Fruit fly (Drosophila melanogaster): Measurements from ENCODE around the gene kst.

kst gene

DNA sequence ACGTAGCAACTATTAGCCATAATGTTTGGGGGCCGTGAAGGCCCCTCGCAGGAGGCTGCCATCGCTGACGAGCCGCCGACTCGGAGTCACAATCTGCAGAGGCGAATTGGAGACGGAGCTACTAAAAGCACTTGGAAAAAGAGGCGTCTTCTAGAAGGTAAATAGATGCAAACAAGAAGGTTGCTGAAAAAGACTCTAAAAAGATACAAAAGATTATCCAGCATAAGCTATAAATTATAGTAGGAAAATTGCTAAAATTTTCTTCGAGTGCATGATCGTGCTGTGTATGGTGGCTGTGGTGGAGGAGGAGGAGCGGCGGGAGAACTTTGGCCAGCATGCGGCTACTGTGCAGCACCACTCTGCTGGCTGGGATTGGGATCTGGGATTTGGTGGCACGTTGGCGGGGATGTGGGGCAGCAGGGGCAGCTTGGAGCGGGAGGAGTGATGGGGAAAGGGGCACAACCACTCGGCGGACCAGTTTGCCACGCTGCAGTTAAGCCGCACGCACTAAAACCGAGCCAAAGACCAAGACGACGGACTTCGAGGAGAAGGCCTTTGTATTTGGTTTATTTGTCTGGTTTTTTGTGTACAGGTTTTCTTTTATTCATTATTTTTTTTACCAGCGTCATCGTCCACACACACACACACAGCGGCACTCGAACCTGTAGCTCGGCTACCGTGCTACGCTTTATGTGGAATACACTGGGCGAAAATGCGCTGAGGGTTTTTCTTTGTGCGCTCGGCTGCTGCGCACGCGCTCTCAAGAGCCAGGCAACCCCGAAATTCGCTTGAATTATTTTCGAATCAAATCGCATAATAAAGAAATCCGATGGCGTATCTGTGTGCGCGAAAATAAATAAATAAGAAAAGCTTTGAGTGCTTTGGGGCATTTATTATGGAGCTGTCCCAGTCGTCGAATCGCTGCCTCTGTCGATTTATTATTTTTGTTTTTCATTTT is 52.3 kb downstream of the kst start:
- no peak for TF ChIP-seq toe (GFP tag; optimal IDR thresholded peaks at IDR 0.05)

DNA sequence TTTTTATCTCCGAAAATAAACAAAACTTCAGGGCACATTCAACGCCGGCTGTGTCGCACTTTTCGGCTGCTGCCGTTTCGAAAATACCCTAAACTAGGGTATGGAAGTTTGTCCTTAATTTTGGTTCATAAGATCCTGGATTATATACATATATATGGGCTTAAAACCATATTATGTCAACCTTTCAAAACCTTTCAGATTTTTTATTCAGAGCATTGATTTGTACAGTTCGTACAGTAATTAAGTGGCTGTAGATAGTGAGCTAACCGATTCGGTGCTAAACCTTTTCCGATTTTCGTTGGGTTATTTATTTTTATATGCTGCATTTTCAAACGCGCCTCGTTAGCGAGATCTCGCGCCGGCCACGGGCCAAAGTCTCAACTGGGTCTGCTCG is 53.0 kb downstream of the kst start:
- no peak for TF ChIP-seq ovo (GFP tag; optimal IDR thresholded peaks at IDR 0.05)
- TF ChIP-seq CG7045 (GFP tag; optimal IDR thresholded peaks at IDR 0.05): no peak
- TF ChIP-seq Hr96 (GFP tag; optimal IDR thresholded peaks at IDR 0.05): no peak
- TF ChIP-seq CG5204 (GFP tag; optimal IDR thresholded peaks at IDR 0.05): no peak
- TF ChIP-seq cnc (optimal IDR thresholded peaks at IDR 0.05): no peak
- no peak for TF ChIP-seq CG7101 (tag; optimal IDR thresholded peaks at IDR 0.05)
- TF ChIP-seq cic (GFP tag; optimal IDR thresholded peaks at IDR 0.05): no peak
- TF ChIP-seq CG1620 (GFP tag; optimal IDR thresholded peaks at IDR 0.05): no peak
- TF ChIP-seq kay (GFP tag; ENCODE audit: borderline replicate concordance): no peak
- TF ChIP-seq Clk (GFP tag; optimal IDR thresholded peaks at IDR 0.05): no peak
- TF ChIP-seq CG12768 (GFP tag; optimal IDR thresholded peaks at IDR 0.05): no peak
- no peak for TF ChIP-seq pad (GFP tag; optimal IDR thresholded peaks at IDR 0.05)
- no peak for TF ChIP-seq CG11617 (GFP tag; optimal IDR thresholded peaks at IDR 0.05)
- TF ChIP-seq bab1 (GFP tag; optimal IDR thresholded peaks at IDR 0.05): no peak
- no peak for TF ChIP-seq Mnt (GFP tag; optimal IDR thresholded peaks at IDR 0.05)
- TF ChIP-seq CG33017 (tag; optimal IDR thresholded peaks at IDR 0.05): no peak

DNA sequence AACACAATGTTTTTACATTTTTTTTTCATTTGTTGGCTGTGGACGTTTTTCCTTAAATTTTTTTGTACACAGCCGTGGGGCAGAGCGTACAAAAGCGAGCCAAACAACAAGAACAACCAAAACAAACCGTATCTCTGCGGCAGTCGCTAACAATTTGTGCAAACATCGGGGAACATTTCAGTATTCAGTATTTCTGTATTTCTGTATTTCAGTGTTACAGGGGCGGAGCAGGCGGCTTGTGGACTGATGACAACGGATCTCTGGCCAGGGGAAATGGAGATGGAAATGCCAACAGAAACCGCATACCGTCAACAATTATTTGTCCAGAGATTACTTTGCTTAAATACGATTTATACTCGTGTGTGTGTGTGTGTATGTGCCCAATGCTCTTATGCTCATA is 53.9 kb downstream of the kst start:
- TF ChIP-seq Crg-1 (GFP tag; optimal IDR thresholded peaks at IDR 0.05): no peak
- no peak for TF ChIP-seq cnc (optimal IDR thresholded peaks at IDR 0.05)
- no peak for TF ChIP-seq CG5204 (GFP tag; optimal IDR thresholded peaks at IDR 0.05)
- no peak for TF ChIP-seq Clk (GFP tag; optimal IDR thresholded peaks at IDR 0.05)
- TF ChIP-seq kay (GFP tag; ENCODE audit: borderline replicate concordance): no peak
- TF ChIP-seq CG7101 (tag; optimal IDR thresholded peaks at IDR 0.05): no peak
- TF ChIP-seq CG11617 (GFP tag; optimal IDR thresholded peaks at IDR 0.05): no peak
- TF ChIP-seq CG12768 (GFP tag; optimal IDR thresholded peaks at IDR 0.05): no peak
- no peak for TF ChIP-seq Mnt (GFP tag; optimal IDR thresholded peaks at IDR 0.05)
- TF ChIP-seq ovo (GFP tag; optimal IDR thresholded peaks at IDR 0.05): no peak
- no peak for TF ChIP-seq toe (GFP tag; optimal IDR thresholded peaks at IDR 0.05)
- no peak for TF ChIP-seq CG1620 (GFP tag; optimal IDR thresholded peaks at IDR 0.05)
- no peak for TF ChIP-seq tj (GFP tag; optimal IDR thresholded peaks at IDR 0.05)
- TF ChIP-seq pad (GFP tag; optimal IDR thresholded peaks at IDR 0.05): no peak
- no peak for TF ChIP-seq bab1 (GFP tag; optimal IDR thresholded peaks at IDR 0.05)
- no peak for TF ChIP-seq cic (GFP tag; optimal IDR thresholded peaks at IDR 0.05)

DNA sequence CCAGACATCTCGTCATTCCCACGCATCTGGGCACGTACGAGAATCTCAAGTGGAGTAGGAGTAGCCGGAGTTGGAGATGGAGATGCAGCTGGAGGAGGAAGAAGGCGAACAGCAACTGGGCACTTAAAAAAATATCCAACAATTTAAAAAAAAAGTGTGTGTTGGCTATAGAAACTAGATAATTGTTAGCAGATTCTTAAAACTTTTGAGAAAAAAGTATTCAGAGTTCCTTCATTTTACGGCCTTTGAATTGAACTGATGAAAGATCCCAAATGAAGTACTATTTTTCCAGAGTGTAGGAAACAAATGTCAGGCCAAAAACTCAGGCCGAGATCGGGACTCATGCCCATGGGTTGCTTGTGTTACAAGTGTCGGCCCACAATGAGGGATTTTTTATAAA is 55.2 kb downstream of the kst start:
- TF ChIP-seq CG7045 (GFP tag; optimal IDR thresholded peaks at IDR 0.05): no peak
- no peak for TF ChIP-seq CG1620 (GFP tag; optimal IDR thresholded peaks at IDR 0.05)
- TF ChIP-seq CG11617 (GFP tag; optimal IDR thresholded peaks at IDR 0.05): no peak
- no peak for TF ChIP-seq Clk (GFP tag; optimal IDR thresholded peaks at IDR 0.05)
- TF ChIP-seq kay (GFP tag; ENCODE audit: borderline replicate concordance): no peak
- no peak for TF ChIP-seq toe (GFP tag; optimal IDR thresholded peaks at IDR 0.05)
- TF ChIP-seq cic (GFP tag; optimal IDR thresholded peaks at IDR 0.05): no peak
- TF ChIP-seq Crg-1 (GFP tag; optimal IDR thresholded peaks at IDR 0.05): no peak
- TF ChIP-seq Mnt (GFP tag; optimal IDR thresholded peaks at IDR 0.05): no peak
- no peak for TF ChIP-seq pad (GFP tag; optimal IDR thresholded peaks at IDR 0.05)
- TF ChIP-seq ovo (GFP tag; optimal IDR thresholded peaks at IDR 0.05): no peak

DNA sequence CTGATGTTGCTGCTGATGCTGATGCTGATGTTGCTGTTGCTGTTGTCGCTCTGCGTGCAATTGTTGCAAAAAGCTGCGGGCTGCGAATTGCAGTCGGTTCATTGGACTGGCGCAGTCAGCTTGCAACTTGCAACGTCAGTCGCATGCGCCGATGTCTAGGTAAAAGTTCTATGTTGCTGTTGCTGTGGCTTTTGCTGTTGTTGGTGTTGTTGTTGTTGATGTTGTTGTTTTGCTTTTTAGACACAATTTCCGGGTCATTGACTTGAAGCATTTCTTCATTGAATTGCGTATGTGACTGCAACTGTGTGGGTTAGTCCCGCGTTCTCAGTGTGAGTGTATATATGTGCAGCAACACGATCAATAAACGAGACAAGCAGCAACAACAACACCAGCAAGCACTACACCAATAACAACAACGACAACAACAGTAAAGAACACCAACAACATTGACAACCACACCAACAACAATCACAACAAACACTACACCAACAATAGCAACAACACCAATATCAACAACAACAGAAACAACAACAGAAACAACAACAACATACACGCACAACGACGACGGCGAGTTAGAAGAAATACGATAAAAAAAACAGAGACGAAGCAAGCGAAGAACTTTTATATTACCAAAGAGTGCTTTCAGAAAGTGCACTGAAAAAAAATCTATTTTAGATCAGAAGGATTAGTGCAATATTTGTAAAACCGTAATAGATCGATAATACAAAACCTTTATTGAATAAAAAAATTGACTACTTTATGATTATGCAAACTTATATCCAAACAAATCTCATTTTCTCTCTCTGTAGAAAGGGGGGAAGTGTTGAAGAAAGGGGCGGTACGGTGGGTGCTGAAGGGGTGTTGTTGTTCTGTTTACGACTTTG is 57.5 kb downstream of the kst start:
- TF ChIP-seq cnc (optimal IDR thresholded peaks at IDR 0.05): no peak
- TF ChIP-seq CG5204 (GFP tag; optimal IDR thresholded peaks at IDR 0.05): no peak
- TF ChIP-seq pad (GFP tag; optimal IDR thresholded peaks at IDR 0.05): no peak
- no peak for TF ChIP-seq CG12768 (GFP tag; optimal IDR thresholded peaks at IDR 0.05)
- no peak for TF ChIP-seq Hr96 (GFP tag; optimal IDR thresholded peaks at IDR 0.05)
- TF ChIP-seq bab1 (GFP tag; optimal IDR thresholded peaks at IDR 0.05): no peak

DNA sequence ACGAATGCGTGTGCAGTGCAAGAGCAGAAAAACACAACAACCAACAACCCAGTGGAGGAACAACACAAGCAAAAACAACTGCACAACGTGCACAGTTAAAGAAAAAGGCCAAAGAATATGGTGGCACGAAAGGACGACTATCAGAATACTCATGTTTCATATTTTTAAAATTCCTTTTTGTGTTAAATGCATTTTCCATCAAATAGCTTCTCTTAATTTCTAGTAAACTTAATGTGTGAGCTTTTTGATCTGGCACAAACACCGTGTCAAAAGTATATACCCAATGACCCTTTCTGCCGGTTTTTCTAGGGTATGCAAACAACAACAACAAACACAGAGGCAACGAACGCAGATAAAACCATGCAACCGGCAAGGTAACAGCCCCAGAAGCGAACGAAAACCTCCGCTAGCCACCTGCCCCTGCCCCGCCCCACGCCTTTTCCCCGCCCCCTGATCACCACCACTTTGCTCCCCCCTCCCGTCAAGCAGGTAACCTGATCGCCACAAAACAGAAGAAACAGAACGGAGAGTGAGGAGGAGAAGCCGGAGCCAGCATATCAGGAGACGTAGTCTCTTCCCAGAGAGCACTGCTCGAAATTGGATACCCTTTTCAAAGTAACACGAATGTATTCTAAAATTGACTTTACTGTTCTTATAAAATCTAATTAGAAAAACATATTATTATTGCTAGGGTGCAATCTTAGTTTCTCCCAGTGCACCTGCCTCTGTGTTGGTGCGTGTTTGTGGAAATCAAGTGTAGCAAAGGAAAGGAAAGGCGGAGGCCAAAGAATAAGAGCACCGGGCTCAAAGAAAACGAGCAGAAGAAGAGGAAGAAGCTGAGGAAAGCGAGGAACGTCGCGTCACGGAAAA is 58.4 kb downstream of the kst start:
- TF ChIP-seq tj (GFP tag; optimal IDR thresholded peaks at IDR 0.05) (peak; percentile 39), CG7045 (GFP tag; optimal IDR thresholded peaks at IDR 0.05) (no peak)

Measured in whole organism, adult.